In genomic region chr3R:27153062-27153878, dm6 we compare ENCODE assay signal across 1 fruit fly cellular context.
TF ChIP-seq lines count a peak whose summit lies in the region.

No protein-coding gene starts in this region.

TF ChIP-seq in whole organism, embryonic, 481 proteins besides CTCF, POLR2A, EP300 and RAD21 (continued from another document):
- TF ChIP-seq trem (tag; optimal IDR thresholded peaks at IDR 0.05; lab: Kevin White, UChicago) = peak; percentile 22
- peak; percentile 35 for TF ChIP-seq CG4820 (GFP tag; optimal IDR thresholded peaks at IDR 0.05; lab: Kevin White, UChicago)
- peak; percentile 70 for TF ChIP-seq CG15269 (tag; optimal IDR thresholded peaks at IDR 0.05; lab: Kevin White, UChicago)
- TF ChIP-seq Stat92E (GFP tag; optimal IDR thresholded peaks at IDR 0.05; lab: Kevin White, UChicago) = no peak
- TF ChIP-seq sima (GFP tag; optimal IDR thresholded peaks at IDR 0.05; lab: Kevin White, UChicago) = no peak
- TF ChIP-seq Nf-YC (tag; optimal IDR thresholded peaks at IDR 0.05; lab: Kevin White, UChicago) = peak; percentile 40
- peak; percentile 64 for TF ChIP-seq CG9437 (GFP tag; optimal IDR thresholded peaks at IDR 0.05; lab: Kevin White, UChicago)
- TF ChIP-seq fd96Cb (tag; optimal IDR thresholded peaks at IDR 0.05; lab: Kevin White, UChicago) = no peak
- peak; percentile 26 for TF ChIP-seq CG15011 (GFP tag; optimal IDR thresholded peaks at IDR 0.05; lab: Kevin White, UChicago)
- TF ChIP-seq CG7963 (GFP tag; IDR thresholded peaks at IDR 0.05; lab: Robert Waterston, UW; ENCODE audit: partially characterized antibody) = no peak
- TF ChIP-seq CG4854 (GFP tag; optimal IDR thresholded peaks at IDR 0.05; lab: Kevin White, UChicago) = no peak
- TF ChIP-seq Sin3A (optimal IDR thresholded peaks at IDR 0.05; lab: Kevin White, UChicago) = no peak
- TF ChIP-seq wek (GFP tag; optimal IDR thresholded peaks at IDR 0.05; lab: Kevin White, UChicago) = no peak
- TF ChIP-seq tna (GFP tag; IDR thresholded peaks at IDR 0.05; lab: Robert Waterston, UW; ENCODE audit: partially characterized antibody) = no peak
- peak; percentile 70 for TF ChIP-seq Oli (tag; optimal IDR thresholded peaks at IDR 0.05; lab: Kevin White, UChicago)
- no peak for TF ChIP-seq CG43689 (GFP tag; IDR thresholded peaks at IDR 0.05; lab: Robert Waterston, UW)
- TF ChIP-seq D19B (GFP tag; optimal IDR thresholded peaks at IDR 0.05; lab: Kevin White, UChicago) = peak; percentile 59
- no peak for TF ChIP-seq HmgD (GFP tag; optimal IDR thresholded peaks at IDR 0.05; lab: Kevin White, UChicago)
- TF ChIP-seq Six4 (GFP tag; optimal IDR thresholded peaks at IDR 0.05; lab: Kevin White, UChicago) = peak; percentile 29
- no peak for TF ChIP-seq CG3065 (GFP tag; optimal IDR thresholded peaks at IDR 0.05; lab: Kevin White, UChicago)
